Worm (Caenorhabditis elegans): Measurements from ENCODE around the gene nhr-79.

DNA sequence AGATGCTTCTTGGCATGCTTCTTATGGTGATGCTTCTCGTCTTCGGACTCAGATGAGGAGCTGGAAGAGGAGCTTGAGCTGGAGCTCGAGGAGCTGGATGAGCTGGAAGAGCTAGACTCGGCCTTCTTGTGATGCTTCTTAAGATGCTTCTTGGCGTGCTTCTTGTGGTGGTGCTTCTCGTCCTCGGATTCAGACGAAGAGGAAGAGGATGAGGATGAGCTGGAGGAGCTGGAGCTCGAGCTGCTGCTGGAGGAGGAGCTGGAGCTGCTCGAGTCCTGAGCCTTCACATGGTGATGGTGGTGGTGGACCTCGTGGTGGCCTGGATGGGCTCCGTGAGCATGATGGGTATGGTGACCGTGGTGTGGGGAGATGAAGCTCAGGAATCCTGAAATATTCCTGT lies 8.9 kb downstream of the nhr-79 start:
- no peak for TF ChIP-seq ceh-32 (tag; optimal IDR thresholded peaks at IDR 0.05; ENCODE audit: poor library complexity)
- TF ChIP-seq pqm-1 (tag; optimal IDR thresholded peaks at IDR 0.05), result no peak
- TF ChIP-seq lsy-2 (tag; optimal IDR thresholded peaks at IDR 0.05), result no peak
- no peak for TF ChIP-seq ztf-11 (tag; optimal IDR thresholded peaks at IDR 0.05)
- no peak for TF ChIP-seq nhr-11 (tag; optimal IDR thresholded peaks at IDR 0.05)
- no peak for TF ChIP-seq ces-1 (GFP tag; optimal IDR thresholded peaks at IDR 0.05)

Data from whole organism, L4 larva.